Worm (Caenorhabditis elegans) whole organism, late embryonic: Measurements from ENCODE around the gene F55A11.7.

Experiments
- F13H6.1 ChIP-seq: sonication (generic microtip); optimal IDR thresholded peaks from 2 replicates; lab custom pipeline; 2016; ENCODE audit warnings: missing genetic modification characterization, missing compliant biosample characterization
- ama-1 ChIP-seq: fragments of 150-350 bp; optimal IDR thresholded peaks from 2 replicates; lab custom pipeline; 2014
- ceh-22 ChIP-seq: sonication (generic microtip); optimal IDR thresholded peaks from 2 replicates; lab custom pipeline; 2017; ENCODE audit warnings: missing biosample characterization, missing genetic modification characterization
- hlh-15 ChIP-seq: sonication (generic microtip); optimal IDR thresholded peaks from 2 replicates; lab custom pipeline; 2016; ENCODE audit warnings: missing genetic modification characterization, missing compliant biosample characterization
- pha-4 ChIP-seq: fragments of 150-350 bp; optimal IDR thresholded peaks from 2 replicates; lab custom pipeline; 2018; ENCODE audit warnings: missing biosample characterization, missing genetic modification reagents, missing genetic modification characterization
- unc-55 ChIP-seq: sonication (generic microtip); optimal IDR thresholded peaks from 2 replicates; lab custom pipeline; 2017; ENCODE audit warnings: missing biosample characterization, missing genetic modification reagents, missing genetic modification characterization

DNA sequence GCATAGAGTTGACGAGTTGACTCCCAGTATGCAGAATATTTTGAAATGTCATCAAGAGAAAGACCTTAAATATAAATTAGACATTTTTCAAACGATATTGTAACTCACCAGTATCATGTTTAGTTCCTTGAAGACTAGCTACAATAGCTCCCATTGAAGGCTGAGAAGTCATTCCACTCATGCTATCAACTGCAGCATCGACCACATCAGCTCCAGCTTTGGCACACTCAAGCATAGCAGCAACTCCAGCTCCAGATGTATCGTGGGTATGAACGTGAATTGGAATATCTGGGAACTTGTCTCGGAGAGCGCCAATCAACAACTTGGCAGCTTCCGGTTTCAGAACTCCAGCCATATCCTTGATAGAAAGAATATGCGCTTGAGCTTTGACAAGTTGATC is 32.2 kb upstream of the F55A11.7 start:
- TF ChIP-seq unc-55 (GFP tag; lab: Kevin White, UChicago), result no peak
- TF ChIP-seq pha-4 (tag; lab: Kevin White, UChicago), result no peak
- TF ChIP-seq ama-1, result no peak
- TF ChIP-seq F13H6.1 (tag; lab: Kevin White, UChicago), result no peak
- no peak for TF ChIP-seq ceh-22 (tag; lab: Kevin White, UChicago)
- TF ChIP-seq hlh-15 (tag; lab: Kevin White, UChicago), result no peak
